Worm (Caenorhabditis elegans): Measurements from ENCODE around the gene C47E12.14.

- TF ChIP-seq B0310.2 (tag; optimal IDR thresholded peaks at IDR 0.05) (no peak), tbx-37 (GFP tag; conservative IDR thresholded peaks at IDR 0.05) (no peak), ama-1 (optimal IDR thresholded peaks at IDR 0.05) (no peak), tra-4 (tag; optimal IDR thresholded peaks at IDR 0.05) (no peak), hnd-1 (tag; optimal IDR thresholded peaks at IDR 0.05) (no peak), hmg-4 (GFP tag; optimal IDR thresholded peaks at IDR 0.05) (no peak), tbx-11 (GFP tag; IDR thresholded peaks at IDR 0.05) (no peak), flt-1 (GFP tag; IDR thresholded peaks at IDR 0.05) (no peak), sea-1 (GFP tag; conservative IDR thresholded peaks at IDR 0.05) (no peak), scrt-1 (GFP tag; IDR thresholded peaks at IDR 0.05) (no peak), ets-7 (tag; optimal IDR thresholded peaks at IDR 0.05) (no peak), hmbx-1 (tag; optimal IDR thresholded peaks at IDR 0.05) (no peak)
Observed at ce11 chrIV:9963945-9964344, 12.2 kb downstream of the C47E12.14 start, which contains the start of gene T13H10.2.
